Fruit fly (Drosophila melanogaster): ENCODE data around the gene CG43254.

The CG43254 gene

DNA sequence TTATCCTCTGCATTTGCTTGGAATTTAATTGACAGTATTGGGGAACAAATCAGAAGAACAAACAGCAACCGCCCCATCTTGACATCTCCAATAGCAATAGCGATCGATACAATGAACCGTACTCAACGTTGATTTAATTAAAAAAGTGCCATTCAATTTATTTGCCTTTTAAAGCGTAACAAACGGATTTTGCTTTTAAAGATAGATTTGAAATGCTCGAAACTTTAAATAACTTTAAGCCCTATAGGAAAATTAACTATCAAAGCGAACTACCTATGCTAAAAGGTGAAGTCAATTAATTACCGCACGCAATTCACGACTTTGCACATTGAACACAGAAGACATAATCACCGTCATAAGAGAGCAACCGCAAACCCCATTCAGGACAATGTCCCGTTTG, at the start of gene CG43254:
Gene CG43254 (minus strand): TSS at position 101 of the 400 bp plus-strand sequence.
- no peak for TF ChIP-seq Crg-1 (GFP tag; optimal IDR thresholded peaks at IDR 0.05)
- TF ChIP-seq CG14711 (tag; optimal IDR thresholded peaks at IDR 0.05): no peak
- TF ChIP-seq Hr96 (GFP tag; optimal IDR thresholded peaks at IDR 0.05): no peak
- TF ChIP-seq CG12768 (GFP tag; optimal IDR thresholded peaks at IDR 0.05): no peak
- TF ChIP-seq Clk (GFP tag; optimal IDR thresholded peaks at IDR 0.05): no peak
- TF ChIP-seq cic (GFP tag; optimal IDR thresholded peaks at IDR 0.05): no peak
- no peak for TF ChIP-seq tj (GFP tag; optimal IDR thresholded peaks at IDR 0.05)
- TF ChIP-seq CG11617 (GFP tag; optimal IDR thresholded peaks at IDR 0.05): no peak
- TF ChIP-seq cnc (optimal IDR thresholded peaks at IDR 0.05): no peak
- no peak for TF ChIP-seq CG7045 (GFP tag; optimal IDR thresholded peaks at IDR 0.05)
- no peak for TF ChIP-seq kay (GFP tag; ENCODE audit: borderline replicate concordance)
- no peak for TF ChIP-seq toe (GFP tag; optimal IDR thresholded peaks at IDR 0.05)

DNA sequence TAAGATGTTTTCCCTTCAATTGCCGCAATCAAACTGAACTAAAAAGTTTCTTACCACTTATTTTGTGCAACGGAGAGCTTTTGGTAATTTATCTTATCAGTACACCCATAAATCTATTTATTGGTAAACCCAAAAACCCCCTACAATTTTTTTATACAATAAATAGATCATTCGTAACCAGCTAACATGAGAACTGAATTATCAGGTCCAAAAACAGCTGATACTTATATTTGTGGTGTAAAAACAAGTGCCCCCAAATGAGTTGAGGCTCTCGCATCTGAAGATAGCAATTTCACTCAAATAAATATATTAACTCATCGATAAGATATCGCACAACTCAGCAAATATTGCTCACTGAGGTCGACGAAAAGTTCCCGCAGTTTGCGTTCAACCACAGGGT, 48.5 kb upstream of the CG43254 start, which contains the start of gene CG18748:
Gene CG18748 (minus strand): TSS at position 25 of the 400 bp plus-strand sequence.
- TF ChIP-seq CG11617 (GFP tag; optimal IDR thresholded peaks at IDR 0.05) (peak; percentile 0), bab1 (GFP tag; optimal IDR thresholded peaks at IDR 0.05) (no peak), CG14711 (tag; optimal IDR thresholded peaks at IDR 0.05) (no peak), ovo (GFP tag; optimal IDR thresholded peaks at IDR 0.05) (no peak), Mnt (GFP tag; optimal IDR thresholded peaks at IDR 0.05) (peak; percentile 5), Crg-1 (GFP tag; optimal IDR thresholded peaks at IDR 0.05) (no peak), tj (GFP tag; optimal IDR thresholded peaks at IDR 0.05) (no peak), CG5204 (GFP tag; optimal IDR thresholded peaks at IDR 0.05) (peak; percentile 8), pad (GFP tag; optimal IDR thresholded peaks at IDR 0.05) (no peak), cic (GFP tag; optimal IDR thresholded peaks at IDR 0.05) (peak; percentile 65), kay (GFP tag; ENCODE audit: borderline replicate concordance) (peak; percentile 27)

DNA sequence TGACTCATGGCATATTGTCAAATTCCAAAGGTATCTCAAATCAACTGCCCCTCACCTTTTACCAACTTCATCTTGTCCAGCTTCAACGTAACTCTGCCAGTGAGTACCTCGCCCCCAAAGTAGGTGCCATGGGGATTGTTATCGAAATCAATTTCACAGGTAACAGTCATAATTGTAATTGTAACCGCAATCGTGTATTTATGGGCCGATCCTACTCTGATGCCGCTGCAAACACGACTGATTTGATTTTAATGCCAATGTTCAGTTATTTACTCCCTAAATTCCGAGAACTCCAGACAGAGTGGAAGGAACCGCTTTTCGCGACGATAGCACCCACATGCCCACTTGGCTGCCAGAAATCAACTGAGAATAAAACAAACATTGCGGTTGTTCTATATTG, 46.4 kb upstream of the CG43254 start, which contains the start of gene CG18745:
Gene CG18745 (minus strand): TSS at position 336 of the 400 bp plus-strand sequence.
- TF ChIP-seq cic (GFP tag; optimal IDR thresholded peaks at IDR 0.05) (peak; percentile 46), CG7101 (tag; optimal IDR thresholded peaks at IDR 0.05) (no peak), kay (GFP tag; ENCODE audit: borderline replicate concordance) (peak; percentile 51), Mnt (GFP tag; optimal IDR thresholded peaks at IDR 0.05) (peak; percentile 59), tj (GFP tag; optimal IDR thresholded peaks at IDR 0.05) (no peak), ovo (GFP tag; optimal IDR thresholded peaks at IDR 0.05) (no peak)

DNA sequence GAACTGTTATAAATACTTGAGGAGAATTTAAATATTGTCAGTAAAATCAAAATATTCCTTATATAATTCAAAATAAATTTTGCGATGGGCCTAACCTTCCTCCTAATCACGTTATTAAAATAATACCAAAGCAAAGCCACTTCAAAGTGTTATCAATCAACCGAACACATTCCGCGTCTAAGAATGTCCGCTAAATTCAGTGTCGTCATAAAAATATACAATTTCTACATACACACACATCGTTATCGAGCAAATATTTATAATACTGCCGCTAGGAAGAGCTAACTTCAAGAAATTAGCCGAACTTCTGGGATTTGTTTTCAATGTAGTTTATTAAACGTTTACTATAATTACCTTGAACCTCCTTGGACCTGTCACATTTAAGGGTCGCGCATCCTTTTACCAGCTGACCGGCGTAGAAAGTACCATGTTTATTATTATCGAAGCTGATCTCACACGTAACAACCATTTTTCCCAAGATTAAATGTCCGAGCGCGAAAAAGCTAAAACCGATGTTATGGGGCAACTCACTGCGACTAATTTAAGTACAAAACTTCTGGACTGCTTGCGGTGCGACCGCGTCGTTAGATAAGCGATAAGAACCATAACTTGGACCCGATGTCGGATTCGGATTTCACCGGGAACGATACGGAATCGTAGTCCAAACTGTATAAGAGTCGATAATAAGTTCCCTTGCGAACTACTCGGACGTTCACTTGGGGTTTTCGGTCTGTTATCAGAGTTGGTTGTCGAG, 43.7 kb upstream of the CG43254 start, which contains the start of gene CG18747:
Gene CG18747 (minus strand): TSS at position 514 of the 754 bp plus-strand sequence.
- TF ChIP-seq CG12768 (GFP tag; optimal IDR thresholded peaks at IDR 0.05): peak; percentile 14
- no peak for TF ChIP-seq tj (GFP tag; optimal IDR thresholded peaks at IDR 0.05)
- peak; percentile 46 for TF ChIP-seq Mnt (GFP tag; optimal IDR thresholded peaks at IDR 0.05)
- peak; percentile 87 for TF ChIP-seq kay (GFP tag; ENCODE audit: borderline replicate concordance)
- TF ChIP-seq CG33017 (tag; optimal IDR thresholded peaks at IDR 0.05): no peak
- TF ChIP-seq Crg-1 (GFP tag; optimal IDR thresholded peaks at IDR 0.05): no peak
- no peak for TF ChIP-seq bab1 (GFP tag; optimal IDR thresholded peaks at IDR 0.05)
- TF ChIP-seq Hr96 (GFP tag; optimal IDR thresholded peaks at IDR 0.05): no peak
- TF ChIP-seq Clk (GFP tag; optimal IDR thresholded peaks at IDR 0.05): no peak
- no peak for TF ChIP-seq CG5204 (GFP tag; optimal IDR thresholded peaks at IDR 0.05)
- no peak for TF ChIP-seq ovo (GFP tag; optimal IDR thresholded peaks at IDR 0.05)
- no peak for TF ChIP-seq CG7101 (tag; optimal IDR thresholded peaks at IDR 0.05)
- TF ChIP-seq CG1620 (GFP tag; optimal IDR thresholded peaks at IDR 0.05): no peak
- TF ChIP-seq cnc (optimal IDR thresholded peaks at IDR 0.05): no peak

DNA sequence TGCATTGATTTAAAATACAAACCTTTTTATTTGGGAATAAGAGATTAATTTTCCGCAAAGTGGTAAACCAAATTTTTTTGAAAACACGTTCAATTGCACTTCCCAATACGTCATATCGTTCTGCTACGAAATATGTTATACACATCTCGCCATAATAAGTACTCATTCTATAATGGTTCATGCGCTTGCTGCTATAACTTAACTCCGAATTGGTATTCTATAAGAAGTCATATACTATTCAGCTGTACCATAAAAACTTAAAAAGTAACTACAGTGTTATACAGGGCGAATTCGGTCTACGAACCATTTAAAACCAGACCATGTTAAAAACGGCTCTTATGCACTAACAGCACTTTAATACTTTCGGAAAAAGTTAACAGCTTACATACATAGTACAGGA, 40.3 kb upstream of the CG43254 start:
- TF ChIP-seq pad (GFP tag; optimal IDR thresholded peaks at IDR 0.05): no peak
- TF ChIP-seq Crg-1 (GFP tag; optimal IDR thresholded peaks at IDR 0.05): no peak
- TF ChIP-seq cic (GFP tag; optimal IDR thresholded peaks at IDR 0.05): no peak
- TF ChIP-seq kay (GFP tag; ENCODE audit: borderline replicate concordance): no peak
- TF ChIP-seq CG7101 (tag; optimal IDR thresholded peaks at IDR 0.05): no peak

DNA sequence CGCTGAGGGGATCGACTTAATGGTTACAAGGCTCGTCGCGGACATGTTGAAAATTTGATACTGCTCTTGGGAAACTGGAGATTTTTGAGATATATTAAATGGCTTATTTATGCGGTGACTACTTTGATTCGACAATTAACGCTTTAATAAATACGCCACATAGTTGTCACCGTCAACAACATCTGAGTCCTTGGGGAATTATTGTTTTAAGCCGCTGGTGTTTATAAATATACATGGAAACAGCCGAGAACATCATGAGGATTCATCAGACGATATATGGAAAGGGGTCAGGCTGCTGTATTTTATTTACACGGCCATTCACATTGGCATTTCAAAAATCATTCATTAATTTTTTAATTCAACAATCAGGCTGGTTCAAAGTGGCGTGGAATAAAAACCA, 32.3 kb upstream of the CG43254 start, which contains the start of gene CG11286:
Gene CG11286 (minus strand): TSS at position 101 of the 400 bp plus-strand sequence.
- no peak for TF ChIP-seq bab1 (GFP tag; optimal IDR thresholded peaks at IDR 0.05)
- no peak for TF ChIP-seq Crg-1 (GFP tag; optimal IDR thresholded peaks at IDR 0.05)
- no peak for TF ChIP-seq kay (GFP tag; ENCODE audit: borderline replicate concordance)
- no peak for TF ChIP-seq CG7045 (GFP tag; optimal IDR thresholded peaks at IDR 0.05)
- no peak for TF ChIP-seq CG12768 (GFP tag; optimal IDR thresholded peaks at IDR 0.05)
- no peak for TF ChIP-seq pad (GFP tag; optimal IDR thresholded peaks at IDR 0.05)
- no peak for TF ChIP-seq Mnt (GFP tag; optimal IDR thresholded peaks at IDR 0.05)
- no peak for TF ChIP-seq Clk (GFP tag; optimal IDR thresholded peaks at IDR 0.05)
- TF ChIP-seq CG11617 (GFP tag; optimal IDR thresholded peaks at IDR 0.05): no peak

All from whole organism, adult.